Worm (Caenorhabditis elegans) whole organism, midembryonic: Measurements from ENCODE around the gene mod-1.

ENCODE experiments used
- T22C8.4 ChIP-seq: fragments of 200-800 bp; sonication (Bioruptor generic); IDR thresholded peaks from 2 replicates; pipeline ENCODE4 v1.3.6; 2022; ENCODE audit warnings: missing genetic modification characterization, missing compliant biosample characterization
- cog-1 ChIP-seq: sonication (generic microtip); optimal IDR thresholded peaks from 2 replicates; lab custom pipeline; 2016; ENCODE audit warnings: missing genetic modification characterization, missing compliant biosample characterization
- flt-1 ChIP-seq: fragments of 200-800 bp; sonication (Bioruptor generic); IDR thresholded peaks from 2 replicates; pipeline ENCODE4 v1.3.6; 2022; ENCODE audit warnings: missing genetic modification characterization, missing compliant biosample characterization
- klf-2 ChIP-seq: fragments of 200-800 bp; sonication (Bioruptor generic); conservative IDR thresholded peaks from 2 replicates; pipeline ENCODE4 v1.3.6; 2022; ENCODE audit warnings: missing genetic modification reagents, missing genetic modification characterization, missing compliant biosample characterization
- med-1 ChIP-seq: sonication (generic microtip); optimal IDR thresholded peaks from 2 replicates; lab custom pipeline; 2017; ENCODE audit warnings: missing genetic modification characterization, mild to moderate bottlenecking, missing compliant biosample characterization, antibody characterized with exemption, missing genetic modification reagents; ENCODE audit not compliant: insufficient read depth
- ref-1 ChIP-seq: fragments of 200-800 bp; sonication (Bioruptor generic); conservative IDR thresholded peaks from 2 replicates; pipeline ENCODE4 v1.3.6; 2022; ENCODE audit warnings: missing genetic modification reagents, missing genetic modification characterization, missing compliant biosample characterization
- tab-1 ChIP-seq: fragments of 200-800 bp; sonication (Bioruptor generic); IDR thresholded peaks from 2 replicates; pipeline ENCODE4 v1.3.6; 2022; ENCODE audit warnings: missing genetic modification characterization, missing compliant biosample characterization
- ztf-23 ChIP-seq: fragments of 200-800 bp; sonication (Bioruptor generic); IDR thresholded peaks from 2 replicates; pipeline ENCODE4 v1.3.6; 2022; ENCODE audit warnings: missing genetic modification reagents, missing genetic modification characterization, missing compliant biosample characterization
- ztf-29 ChIP-seq: fragments of 200-800 bp; sonication (Bioruptor generic); IDR thresholded peaks from 2 replicates; pipeline ENCODE4 v1.3.6; 2022; ENCODE audit warnings: missing genetic modification reagents, missing genetic modification characterization, missing compliant biosample characterization

DNA sequence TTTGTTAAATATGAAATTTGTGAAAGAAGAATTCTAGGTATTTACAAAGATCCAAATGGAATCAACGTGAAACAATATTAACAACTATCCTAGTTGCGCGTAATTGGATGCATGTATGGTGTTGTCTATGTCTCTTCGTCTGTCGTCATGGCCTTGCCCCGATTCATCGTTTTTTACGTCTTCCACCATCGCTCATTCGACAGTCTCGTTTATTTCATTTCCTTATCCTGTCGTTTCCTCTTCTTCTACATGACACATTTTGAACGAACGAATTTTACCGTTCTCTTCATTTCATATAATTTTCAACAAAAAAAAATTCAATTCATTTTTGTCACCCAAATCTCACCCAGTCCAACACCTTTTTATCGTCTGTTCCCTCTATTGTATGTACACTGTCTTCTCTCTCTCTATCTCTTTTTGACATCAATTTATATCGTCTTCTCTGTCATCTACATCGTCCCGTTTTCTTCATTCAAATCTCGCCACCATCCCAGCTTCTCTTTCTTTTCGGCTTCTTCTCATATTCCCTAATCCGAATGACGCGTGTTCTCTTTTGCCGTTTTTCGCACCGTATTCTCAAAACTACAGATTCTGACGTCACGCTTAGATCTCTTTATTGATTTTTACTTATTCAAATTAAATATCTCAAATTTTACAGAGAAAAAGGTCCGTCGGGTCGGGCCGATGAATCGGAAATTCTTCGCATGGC lies 42.7 kb upstream of the mod-1 start, which contains the start of gene ttc-17:
- TF ChIP-seq flt-1 (GFP tag; lab: Robert Waterston, UW) (no peak), ztf-29 (peak; percentile 69; the same call in 1 of the 2 replicates), klf-2 (GFP tag; lab: Robert Waterston, UW) (no peak), T22C8.4 (GFP tag; lab: Robert Waterston, UW) (0 out of 2 replicates have a peak, but pooled peaks have one; percentile 12), cog-1 (tag; lab: Kevin White, UChicago) (no peak), ztf-23 (no peak), tab-1 (GFP tag; lab: Robert Waterston, UW) (no peak), med-1 (no peak), ref-1 (no peak)
